Fruit fly (Drosophila melanogaster) whole organism, embryonic: Measurements from ENCODE around the gene Dus1.
A peak's percentile ranks its signal among the peaks of the same experiment; 100 is the strongest.

ENCODE experiments used
- CG10267 ChIP-seq: fragments of 200-800 bp; sonication (Bioruptor generic); optimal IDR thresholded peaks from 2 replicates; lab custom pipeline; 2018; ENCODE audit warnings: missing biosample characterization, mild to moderate bottlenecking, missing genetic modification characterization, moderate library complexity
- CG10565 ChIP-seq: fragments of 200-800 bp; sonication (Bioruptor generic); optimal IDR thresholded peaks from 3 replicates; lab custom pipeline; 2016; ENCODE audit warnings: missing biosample characterization, mild to moderate bottlenecking, missing genetic modification characterization
- CG10959 ChIP-seq: fragments of 200-800 bp; sonication (Bioruptor generic); IDR thresholded peaks from 2 replicates; pipeline ENCODE4 v1.3.6; 2022; ENCODE audit warnings: missing biosample characterization, missing genetic modification characterization
- CG1647 ChIP-seq: fragments of 200-800 bp; sonication (Bioruptor generic); optimal IDR thresholded peaks from 3 replicates; lab custom pipeline; 2016; ENCODE audit warnings: missing biosample characterization, missing genetic modification characterization
- CG17802 ChIP-seq: fragments of 200-800 bp; sonication (Bioruptor generic); optimal IDR thresholded peaks from 2 replicates; lab custom pipeline; 2018; ENCODE audit warnings: missing biosample characterization, mild to moderate bottlenecking, missing genetic modification characterization, moderate library complexity
- CG2199 ChIP-seq: fragments of 200-800 bp; sonication (Bioruptor generic); IDR thresholded peaks from 3 replicates; pipeline ENCODE4 v1.3.6; 2022; ENCODE audit warnings: missing biosample characterization, missing genetic modification characterization
- CG4707 ChIP-seq: fragments of 200-800 bp; sonication (Bioruptor generic); optimal IDR thresholded peaks from 2 replicates; lab custom pipeline; 2018; ENCODE audit warnings: missing biosample characterization, mild to moderate bottlenecking, missing genetic modification characterization, moderate library complexity
- CG4730 ChIP-seq: fragments of 200-800 bp; sonication (Bioruptor generic); IDR thresholded peaks from 2 replicates; pipeline ENCODE4 v1.3.6; 2022; ENCODE audit warnings: missing biosample characterization, missing genetic modification characterization
- CG5180 ChIP-seq: fragments of 200-800 bp; sonication (Bioruptor generic); optimal IDR thresholded peaks from 3 replicates; lab custom pipeline; 2017; ENCODE audit warnings: missing biosample characterization, missing genetic modification characterization, mild to moderate bottlenecking, moderate library complexity, missing genetic modification reagents
- CG7271 ChIP-seq: fragments of 200-800 bp; sonication (Bioruptor generic); optimal IDR thresholded peaks from 2 replicates; lab custom pipeline; 2018; ENCODE audit warnings: missing biosample characterization, mild to moderate bottlenecking, missing genetic modification characterization, moderate library complexity
- CG7357 ChIP-seq: fragments of 200-800 bp; sonication (Bioruptor generic); IDR thresholded peaks from 3 replicates; pipeline ENCODE4 v1.3.6; 2022; ENCODE audit warnings: missing biosample characterization, missing genetic modification characterization
- CG7556 ChIP-seq: fragments of 200-800 bp; sonication (Bioruptor generic); optimal IDR thresholded peaks from 2 replicates; lab custom pipeline; 2017; ENCODE audit warnings: missing biosample characterization, mild to moderate bottlenecking, missing genetic modification characterization
- CG7839 ChIP-seq: fragments of 200-800 bp; sonication (Bioruptor generic); optimal IDR thresholded peaks from 3 replicates; lab custom pipeline; 2018; ENCODE audit warnings: missing biosample characterization, mild to moderate bottlenecking, missing genetic modification characterization, moderate library complexity
- CG9215 ChIP-seq: fragments of 200-800 bp; sonication (Bioruptor generic); IDR thresholded peaks from 2 replicates; pipeline ENCODE4 v1.3.6; 2022; ENCODE audit warnings: missing biosample characterization, missing genetic modification characterization
- CHES-1-like ChIP-seq: fragments of 200-800 bp; sonication (Bioruptor generic); optimal IDR thresholded peaks from 2 replicates; lab custom pipeline; 2016; ENCODE audit warnings: missing biosample characterization, missing genetic modification characterization
- Dp ChIP-seq: fragments of 200-800 bp; sonication (Bioruptor generic); optimal IDR thresholded peaks from 2 replicates; lab custom pipeline; 2018; ENCODE audit warnings: missing biosample characterization, mild to moderate bottlenecking, missing genetic modification characterization, moderate library complexity
- Ets65A ChIP-seq: fragments of 200-800 bp; sonication (Bioruptor generic); peaks from one replicate; lab custom pipeline; 2016; ENCODE audit warnings: missing biosample characterization, missing genetic modification characterization
- HHEX ChIP-seq: fragments of 200-800 bp; sonication (Bioruptor generic); optimal IDR thresholded peaks from 3 replicates; lab custom pipeline; 2017; ENCODE audit warnings: missing biosample characterization, mild to moderate bottlenecking, missing genetic modification characterization, missing genetic modification reagents
- Hand ChIP-seq: fragments of 200-800 bp; sonication (Bioruptor generic); optimal IDR thresholded peaks from 2 replicates; lab custom pipeline; 2017; ENCODE audit warnings: mild to moderate bottlenecking, missing biosample characterization, missing genetic modification reagents, missing genetic modification characterization
- Hmr ChIP-seq: fragments of 200-800 bp; sonication (Bioruptor generic); optimal IDR thresholded peaks from 3 replicates; lab custom pipeline; 2017; ENCODE audit warnings: mild to moderate bottlenecking, missing biosample characterization, missing genetic modification reagents, missing genetic modification characterization
- Hmx ChIP-seq: fragments of 200-800 bp; sonication (Bioruptor generic); optimal IDR thresholded peaks from 2 replicates; lab custom pipeline; 2016; ENCODE audit warnings: missing biosample characterization, missing genetic modification characterization
- Meics ChIP-seq: fragments of 200-800 bp; sonication (Bioruptor generic); optimal IDR thresholded peaks from 2 replicates; lab custom pipeline; 2017; ENCODE audit warnings: missing biosample characterization, mild to moderate bottlenecking, missing genetic modification characterization
- NC2α ChIP-seq: fragments of 200-800 bp; sonication (Bioruptor generic); optimal IDR thresholded peaks from 2 replicates; lab custom pipeline; 2016; ENCODE audit warnings: missing biosample characterization, missing genetic modification characterization
- NK7.1 ChIP-seq: fragments of 200-800 bp; sonication (Bioruptor generic); optimal IDR thresholded peaks from 3 replicates; lab custom pipeline; 2016; ENCODE audit warnings: missing biosample characterization, missing genetic modification characterization
- Spps ChIP-seq: fragments of 200-800 bp; sonication (Bioruptor generic); optimal IDR thresholded peaks from 2 replicates; lab custom pipeline; 2018; ENCODE audit warnings: missing biosample characterization, mild to moderate bottlenecking, missing genetic modification characterization
- Sry-δ ChIP-seq: fragments of 200-800 bp; sonication (Bioruptor generic); optimal IDR thresholded peaks from 2 replicates; lab custom pipeline; 2016; ENCODE audit warnings: missing biosample characterization, missing genetic modification characterization
- Trl ChIP-seq, 3 experiments: fragments of >200 bp in 2 of 3; fragments of 200-800 bp in 1 of 3; sonication (Bioruptor generic) in 1 of 3; optimal IDR thresholded peaks; 2 replicates in 1 of 3; 3 replicates in 2 of 3; lab custom pipeline; 2016 to 2017; ENCODE audit warnings: missing biosample characterization in 1 of 3, missing genetic modification characterization in 1 of 3
- ara ChIP-seq: fragments of 200-800 bp; sonication (Bioruptor generic); IDR thresholded peaks from 2 replicates; pipeline ENCODE4 v1.3.6; 2022; ENCODE audit warnings: missing biosample characterization, missing genetic modification characterization
- bcd ChIP-seq: fragments of 200-800 bp; sonication (Bioruptor generic); optimal IDR thresholded peaks from 2 replicates; lab custom pipeline; 2017; ENCODE audit warnings: missing biosample characterization, mild to moderate bottlenecking, missing genetic modification characterization
- bsh ChIP-seq, 2 experiments: fragments of 200-800 bp; sonication (Bioruptor generic); optimal IDR thresholded peaks; 2 replicates each; lab custom pipeline; 2017 to 2018; ENCODE audit warnings: mild to moderate bottlenecking in 2 of 2, missing biosample characterization in 2 of 2, missing genetic modification characterization in 2 of 2, moderate library complexity in 1 of 2
- cwo ChIP-seq: fragments of 200-800 bp; sonication (Bioruptor generic); optimal IDR thresholded peaks from 3 replicates; lab custom pipeline; 2017; ENCODE audit warnings: missing biosample characterization, missing genetic modification characterization, mild to moderate bottlenecking, moderate library complexity, missing genetic modification reagents
- da ChIP-seq: fragments of 200-800 bp; sonication (Bioruptor generic); optimal IDR thresholded peaks from 2 replicates; lab custom pipeline; 2016; ENCODE audit warnings: missing biosample characterization, missing genetic modification characterization
- disco-r ChIP-seq: fragments of 200-800 bp; sonication (Bioruptor generic); optimal IDR thresholded peaks from 2 replicates; lab custom pipeline; 2016; ENCODE audit warnings: missing biosample characterization, missing genetic modification characterization
- dmrt99B ChIP-seq: fragments of 200-800 bp; sonication (Bioruptor generic); optimal IDR thresholded peaks from 2 replicates; lab custom pipeline; 2018; ENCODE audit warnings: missing biosample characterization, mild to moderate bottlenecking, missing genetic modification characterization, moderate library complexity
- fd3F ChIP-seq: fragments of 200-800 bp; sonication (Bioruptor generic); optimal IDR thresholded peaks from 2 replicates; lab custom pipeline; 2018; ENCODE audit warnings: missing biosample characterization, mild to moderate bottlenecking, missing genetic modification characterization, moderate library complexity
- fru ChIP-seq: fragments of >200 bp; optimal IDR thresholded peaks from 2 replicates; lab custom pipeline; 2017
- knrl ChIP-seq: fragments of 200-800 bp; sonication (Bioruptor generic); IDR thresholded peaks from 3 replicates; pipeline ENCODE4 v1.3.6; 2022; ENCODE audit warnings: missing biosample characterization, missing genetic modification characterization; ENCODE audit not compliant: partially characterized antibody
- lab ChIP-seq: fragments of 200-800 bp; sonication (Bioruptor generic); optimal IDR thresholded peaks from 3 replicates; lab custom pipeline; 2017; ENCODE audit warnings: missing biosample characterization, missing genetic modification characterization, mild to moderate bottlenecking, moderate library complexity, missing genetic modification reagents
- lbe ChIP-seq: fragments of 200-800 bp; sonication (Bioruptor generic); optimal IDR thresholded peaks from 2 replicates; lab custom pipeline; 2016; ENCODE audit warnings: missing biosample characterization, mild to moderate bottlenecking, missing genetic modification characterization
- lov ChIP-seq, 2 experiments: fragments of 200-800 bp in 1 of 2; fragments of >200 bp in 1 of 2; sonication (Bioruptor generic) in 1 of 2; IDR thresholded peaks in 1 of 2; optimal IDR thresholded peaks in 1 of 2; 2 replicates in 1 of 2; 3 replicates in 1 of 2; pipeline versions ENCODE4 v1.3.6 to Lab custom; 2017 to 2022; ENCODE audit warnings: missing biosample characterization in 1 of 2, missing genetic modification characterization in 1 of 2
- org-1 ChIP-seq: fragments of 200-800 bp; sonication (Bioruptor generic); optimal IDR thresholded peaks from 2 replicates; lab custom pipeline; 2017; ENCODE audit warnings: missing biosample characterization, missing genetic modification characterization
- psq ChIP-seq: fragments of 200-800 bp; sonication (Bioruptor generic); optimal IDR thresholded peaks from 2 replicates; lab custom pipeline; 2017; ENCODE audit warnings: missing biosample characterization, missing genetic modification characterization
- sens ChIP-seq: fragments of 200-800 bp; sonication (Bioruptor generic); peaks from one replicate; lab custom pipeline; 2016; ENCODE audit warnings: missing biosample characterization, missing genetic modification characterization
- so ChIP-seq: fragments of 200-800 bp; sonication (Bioruptor generic); IDR thresholded peaks from 3 replicates; pipeline ENCODE4 v1.3.6; 2022; ENCODE audit warnings: missing biosample characterization, missing genetic modification characterization
- twi ChIP-seq: fragments of 200-800 bp; optimal IDR thresholded peaks from 2 replicates; lab custom pipeline; 2019; ENCODE audit warnings: missing biosample characterization, mild to moderate bottlenecking, missing genetic modification characterization, moderate library complexity
- unpg ChIP-seq: fragments of 200-800 bp; sonication (Bioruptor generic); optimal IDR thresholded peaks from 3 replicates; lab custom pipeline; 2018; ENCODE audit warnings: missing biosample characterization, mild to moderate bottlenecking, missing genetic modification characterization, moderate library complexity
- vfl ChIP-seq: fragments of 200-800 bp; sonication (Bioruptor generic); optimal IDR thresholded peaks from 2 replicates; lab custom pipeline; 2016; ENCODE audit warnings: missing biosample characterization, missing genetic modification characterization
- vnd ChIP-seq: fragments of 200-800 bp; sonication (Bioruptor generic); IDR thresholded peaks from 3 replicates; pipeline ENCODE4 v1.3.6; 2022; ENCODE audit warnings: missing biosample characterization, missing genetic modification characterization; ENCODE audit not compliant: partially characterized antibody
- zfh1 ChIP-seq: fragments of 200-800 bp; sonication (Bioruptor generic); IDR thresholded peaks from 3 replicates; pipeline ENCODE4 v1.3.6; 2022; ENCODE audit warnings: missing biosample characterization, missing genetic modification characterization

Dus1 gene

dm6 chr2L:247845-248473, 23.6 kb downstream of the Dus1 start (continued):
- TF ChIP-seq Hmr = peak; percentile 83
- no peak for TF ChIP-seq lov (optimal IDR thresholded peaks at IDR 0.05; lab: Kevin White, UChicago)
- no peak for TF ChIP-seq lov (GFP tag; IDR thresholded peaks at IDR 0.05; lab: Robert Waterston, UW)
- peak; percentile 13 for TF ChIP-seq disco-r (GFP tag; lab: Kevin White, UChicago)
- TF ChIP-seq CG10267 (tag; lab: Kevin White, UChicago) = peak; percentile 42
- TF ChIP-seq CG7839 (tag; lab: Kevin White, UChicago) = peak; percentile 72
- peak; percentile 73 for TF ChIP-seq Ets65A (GFP tag; lab: Kevin White, UChicago)
- TF ChIP-seq ara = no peak
- peak; percentile 27 for TF ChIP-seq psq (GFP tag; lab: Kevin White, UChicago)
- TF ChIP-seq CG10959 (GFP tag; lab: Robert Waterston, UW) = no peak
- TF ChIP-seq NC2α (GFP tag; lab: Kevin White, UChicago) = no peak
- TF ChIP-seq Trl (optimal IDR thresholded peaks at IDR 0.05; lab: Kevin White, UChicago) = peak in 1 of 2 experiments; percentile 45
- TF ChIP-seq Trl (GFP tag; optimal IDR thresholded peaks at IDR 0.05; lab: Kevin White, UChicago) = no peak
- TF ChIP-seq CG2199 (GFP tag; lab: Robert Waterston, UW) = 0 out of 3 replicates have a peak, but pooled peaks have one; percentile 32
- no peak for TF ChIP-seq knrl (GFP tag; lab: Robert Waterston, UW)
- peak; percentile 50 for TF ChIP-seq unpg (GFP tag; lab: Kevin White, UChicago)
- peak; percentile 59 for TF ChIP-seq dmrt99B (tag; lab: Kevin White, UChicago)
- TF ChIP-seq Sry-δ (GFP tag; lab: Kevin White, UChicago) = no peak
- no peak for TF ChIP-seq CHES-1-like (GFP tag; lab: Kevin White, UChicago)
- TF ChIP-seq vnd (GFP tag; lab: Robert Waterston, UW) = no peak
- TF ChIP-seq Meics (GFP tag; lab: Kevin White, UChicago) = peak; percentile 84
- TF ChIP-seq CG4730 (GFP tag; lab: Robert Waterston, UW) = no peak
- TF ChIP-seq twi (tag; lab: Kevin White, UChicago) = no peak
- TF ChIP-seq CG9215 = peak; percentile 61; the same call in 1 of the 2 replicates
- TF ChIP-seq CG7357 (GFP tag; lab: Robert Waterston, UW) = no peak
- TF ChIP-seq CG7271 (tag; lab: Kevin White, UChicago) = no peak
- TF ChIP-seq CG5180 (GFP tag; lab: Kevin White, UChicago) = peak; percentile 16
- TF ChIP-seq vfl (GFP tag; lab: Kevin White, UChicago) = no peak
- TF ChIP-seq so (GFP tag; lab: Robert Waterston, UW) = no peak
- no peak for TF ChIP-seq CG1647 (GFP tag; lab: Kevin White, UChicago)
- peak; percentile 77 for TF ChIP-seq CG7556
- no peak for TF ChIP-seq fru (lab: Kevin White, UChicago)
- TF ChIP-seq CG4707 = no peak
- TF ChIP-seq bcd (GFP tag; lab: Kevin White, UChicago) = peak; percentile 60
- TF ChIP-seq cwo (GFP tag; lab: Kevin White, UChicago) = peak; percentile 85
- peak; percentile 41 to 54 for TF ChIP-seq bsh (GFP tag; optimal IDR thresholded peaks at IDR 0.05; lab: Kevin White, UChicago)
- no peak for TF ChIP-seq CG10565 (GFP tag; lab: Kevin White, UChicago)
- no peak for TF ChIP-seq zfh1 (GFP tag; lab: Robert Waterston, UW)
- peak; percentile 66 for TF ChIP-seq org-1 (GFP tag; lab: Kevin White, UChicago)
- TF ChIP-seq Dp (GFP tag; lab: Kevin White, UChicago) = no peak
- TF ChIP-seq sens (GFP tag; lab: Kevin White, UChicago) = no peak
- peak; percentile 50 for TF ChIP-seq fd3F
- peak; percentile 37 for TF ChIP-seq Hand
- TF ChIP-seq lbe = no peak
- TF ChIP-seq Hmx = no peak
- peak; percentile 73 for TF ChIP-seq HHEX (GFP tag; lab: Kevin White, UChicago)
- TF ChIP-seq CG17802 = no peak
- TF ChIP-seq da (GFP tag; lab: Kevin White, UChicago) = no peak
- no peak for TF ChIP-seq Spps
- TF ChIP-seq NK7.1 (GFP tag; lab: Kevin White, UChicago) = no peak
- TF ChIP-seq lab (GFP tag; lab: Kevin White, UChicago) = peak; percentile 87
